Fruit fly (Drosophila melanogaster): ENCODE results near the gene CG4849.

- TF ChIP-seq run (tag; optimal IDR thresholded peaks at IDR 0.05) (no peak), CG18011 (GFP tag; optimal IDR thresholded peaks at IDR 0.05) (no peak), ERR (GFP tag; optimal IDR thresholded peaks at IDR 0.05) (no peak)
Observed at dm6 chr3R:27926738-27927215, 36.4 kb upstream of the CG4849 start.
